Fruit fly (Drosophila melanogaster) whole organism, prepupa: Measurements from ENCODE around the gene Nup93-1.

Experiments
- CG10669 ChIP-seq: fragments of 200-800 bp; sonication (Bioruptor generic); optimal IDR thresholded peaks from 3 replicates; lab custom pipeline; 2018; ENCODE audit warnings: missing biosample characterization, mild to moderate bottlenecking, missing genetic modification characterization, moderate library complexity
- CG11294 ChIP-seq: fragments of 200-800 bp; sonication (Bioruptor generic); IDR thresholded peaks from 2 replicates; pipeline ENCODE4 v1.3.6; 2022; ENCODE audit warnings: missing biosample characterization, missing genetic modification characterization
- CG11762 ChIP-seq: fragments of 200-800 bp; sonication (Bioruptor generic); optimal IDR thresholded peaks from 3 replicates; lab custom pipeline; 2016; ENCODE audit warnings: missing biosample characterization, missing genetic modification characterization; ENCODE audit not compliant: insufficient read depth
- CG1621 ChIP-seq: fragments of 200-800 bp; sonication (Bioruptor generic); optimal IDR thresholded peaks from 3 replicates; lab custom pipeline; 2018; ENCODE audit warnings: missing biosample characterization, mild to moderate bottlenecking, missing genetic modification characterization
- CG16779 ChIP-seq: fragments of 200-800 bp; sonication (Bioruptor generic); optimal IDR thresholded peaks from 3 replicates; lab custom pipeline; 2017; ENCODE audit warnings: missing biosample characterization, mild to moderate bottlenecking, missing genetic modification characterization
- CG32006 ChIP-seq: fragments of 200-800 bp; sonication (Bioruptor generic); optimal IDR thresholded peaks from 3 replicates; lab custom pipeline; 2017; ENCODE audit warnings: missing biosample characterization, mild to moderate bottlenecking, missing genetic modification characterization
- CG3919 ChIP-seq: fragments of 200-800 bp; sonication (Bioruptor generic); optimal IDR thresholded peaks from 3 replicates; lab custom pipeline; 2016; ENCODE audit warnings: missing biosample characterization, missing genetic modification characterization
- CG6163 ChIP-seq: fragments of 200-800 bp; sonication (Bioruptor generic); IDR thresholded peaks from 3 replicates; pipeline ENCODE4 v1.3.6; 2022; ENCODE audit warnings: missing biosample characterization, missing genetic modification characterization
- CG6792 ChIP-seq: fragments of 200-800 bp; sonication (Bioruptor generic); optimal IDR thresholded peaks from 3 replicates; lab custom pipeline; 2016; ENCODE audit warnings: missing biosample characterization, missing genetic modification characterization
- CG6808 ChIP-seq: fragments of 200-800 bp; sonication (Bioruptor generic); optimal IDR thresholded peaks from 3 replicates; lab custom pipeline; 2017; ENCODE audit warnings: missing biosample characterization, missing genetic modification characterization, mild to moderate bottlenecking, moderate library complexity, missing genetic modification reagents
- CG6854 ChIP-seq: fragments of 200-800 bp; sonication (Bioruptor generic); optimal IDR thresholded peaks from 2 replicates; lab custom pipeline; 2017; ENCODE audit warnings: missing biosample characterization, mild to moderate bottlenecking, missing genetic modification characterization
- CG7368 ChIP-seq: fragments of 200-800 bp; sonication (Bioruptor generic); optimal IDR thresholded peaks from 3 replicates; lab custom pipeline; 2016; ENCODE audit warnings: missing biosample characterization, missing genetic modification characterization
- CG8119 ChIP-seq: fragments of 200-800 bp; sonication (Bioruptor generic); IDR thresholded peaks from 3 replicates; pipeline ENCODE4 v1.3.6; 2022; ENCODE audit warnings: missing biosample characterization, missing genetic modification characterization
- CG8319 ChIP-seq: fragments of 200-800 bp; sonication (Bioruptor generic); optimal IDR thresholded peaks from 3 replicates; lab custom pipeline; 2016; ENCODE audit warnings: missing biosample characterization, missing genetic modification characterization
- Eip78C ChIP-seq: fragments of 200-800 bp; sonication (Bioruptor generic); peaks from one replicate; lab custom pipeline; 2016; ENCODE audit warnings: missing biosample characterization, missing genetic modification characterization
- Ets96B ChIP-seq: fragments of 200-800 bp; optimal IDR thresholded peaks from 2 replicates; lab custom pipeline; 2019; ENCODE audit warnings: missing biosample characterization, mild to moderate bottlenecking, missing genetic modification characterization, moderate library complexity
- Gug ChIP-seq: fragments of 200-800 bp; sonication (Bioruptor generic); IDR thresholded peaks from 2 replicates; pipeline ENCODE4 v1.3.6; 2022; ENCODE audit warnings: missing biosample characterization, missing genetic modification characterization
- Hr38 ChIP-seq: sonication (Bioruptor generic); optimal IDR thresholded peaks from 2 replicates; lab custom pipeline; 2016; ENCODE audit warnings: missing biosample characterization, missing genetic modification characterization
- Lpt ChIP-seq: fragments of 200-800 bp; sonication (Bioruptor generic); optimal IDR thresholded peaks from 3 replicates; lab custom pipeline; 2016; ENCODE audit warnings: missing biosample characterization, missing genetic modification characterization
- OdsH ChIP-seq: fragments of 200-800 bp; sonication (Bioruptor generic); optimal IDR thresholded peaks from 3 replicates; lab custom pipeline; 2016; ENCODE audit warnings: missing biosample characterization, missing genetic modification characterization
- Smox ChIP-seq: fragments of 200-800 bp; sonication (Bioruptor generic); optimal IDR thresholded peaks from 3 replicates; lab custom pipeline; 2016; ENCODE audit warnings: missing biosample characterization, missing genetic modification characterization
- Sox14 ChIP-seq: fragments of 200-800 bp; sonication (Bioruptor generic); optimal IDR thresholded peaks from 3 replicates; lab custom pipeline; 2016; ENCODE audit warnings: missing biosample characterization, missing genetic modification characterization
- Sox15 ChIP-seq: fragments of 200-800 bp; sonication (Bioruptor generic); optimal IDR thresholded peaks from 3 replicates; lab custom pipeline; 2016; ENCODE audit warnings: missing biosample characterization, missing genetic modification characterization
- acj6 ChIP-seq: fragments of 200-800 bp; sonication (Bioruptor generic); optimal IDR thresholded peaks from 3 replicates; lab custom pipeline; 2016; ENCODE audit warnings: missing biosample characterization, missing genetic modification characterization
- cyc ChIP-seq: fragments of 200-800 bp; sonication (Bioruptor generic); optimal IDR thresholded peaks from 3 replicates; lab custom pipeline; 2016; ENCODE audit warnings: missing biosample characterization, missing genetic modification characterization
- dac ChIP-seq: fragments of 200-800 bp; sonication (Bioruptor generic); optimal IDR thresholded peaks from 2 replicates; lab custom pipeline; 2017; ENCODE audit warnings: missing biosample characterization, mild to moderate bottlenecking, missing genetic modification characterization
- dsx ChIP-seq: fragments of 200-800 bp; optimal IDR thresholded peaks from 3 replicates; lab custom pipeline; 2019; ENCODE audit warnings: missing biosample characterization, mild to moderate bottlenecking, missing genetic modification characterization, moderate library complexity; ENCODE audit not compliant: poor library complexity, severe bottlenecking
- esn ChIP-seq: fragments of 200-800 bp; sonication (Bioruptor generic); optimal IDR thresholded peaks from 2 replicates; lab custom pipeline; 2016; ENCODE audit warnings: missing biosample characterization, mild to moderate bottlenecking, missing genetic modification characterization, moderate library complexity
- fd85E ChIP-seq: fragments of 200-800 bp; sonication (Bioruptor generic); optimal IDR thresholded peaks from 3 replicates; lab custom pipeline; 2016; ENCODE audit warnings: missing biosample characterization, missing genetic modification characterization
- fkh ChIP-seq: fragments of 200-800 bp; sonication (Bioruptor generic); optimal IDR thresholded peaks from 3 replicates; lab custom pipeline; 2017; ENCODE audit warnings: missing biosample characterization, mild to moderate bottlenecking, missing genetic modification characterization, moderate library complexity
- lz ChIP-seq: fragments of 200-800 bp; sonication (Bioruptor generic); optimal IDR thresholded peaks from 3 replicates; lab custom pipeline; 2016; ENCODE audit warnings: missing biosample characterization, missing genetic modification characterization
- net ChIP-seq: fragments of 200-800 bp; sonication (Bioruptor generic); optimal IDR thresholded peaks from 3 replicates; lab custom pipeline; 2016; ENCODE audit warnings: missing biosample characterization, missing genetic modification characterization
- spab ChIP-seq: fragments of 200-800 bp; sonication (Bioruptor generic); optimal IDR thresholded peaks from 2 replicates; lab custom pipeline; 2017; ENCODE audit warnings: missing biosample characterization, mild to moderate bottlenecking, missing genetic modification characterization, missing genetic modification reagents
- ss ChIP-seq, 2 experiments: fragments of 200-800 bp; sonication (Bioruptor generic); optimal IDR thresholded peaks; 2 replicates in 1 of 2; 3 replicates in 1 of 2; lab custom pipeline; 2017 to 2018; ENCODE audit warnings: mild to moderate bottlenecking in 2 of 2, missing biosample characterization in 2 of 2, missing genetic modification characterization in 2 of 2, moderate library complexity in 1 of 2
- svp ChIP-seq: fragments of 200-800 bp; sonication (Bioruptor generic); peaks from one replicate; lab custom pipeline; 2016; ENCODE audit warnings: missing biosample characterization, missing genetic modification characterization
- vri ChIP-seq: fragments of 200-800 bp; sonication (Bioruptor generic); optimal IDR thresholded peaks from 3 replicates; lab custom pipeline; 2016; ENCODE audit warnings: missing biosample characterization, mild to moderate bottlenecking, missing genetic modification characterization

Nup93-1 gene

DNA sequence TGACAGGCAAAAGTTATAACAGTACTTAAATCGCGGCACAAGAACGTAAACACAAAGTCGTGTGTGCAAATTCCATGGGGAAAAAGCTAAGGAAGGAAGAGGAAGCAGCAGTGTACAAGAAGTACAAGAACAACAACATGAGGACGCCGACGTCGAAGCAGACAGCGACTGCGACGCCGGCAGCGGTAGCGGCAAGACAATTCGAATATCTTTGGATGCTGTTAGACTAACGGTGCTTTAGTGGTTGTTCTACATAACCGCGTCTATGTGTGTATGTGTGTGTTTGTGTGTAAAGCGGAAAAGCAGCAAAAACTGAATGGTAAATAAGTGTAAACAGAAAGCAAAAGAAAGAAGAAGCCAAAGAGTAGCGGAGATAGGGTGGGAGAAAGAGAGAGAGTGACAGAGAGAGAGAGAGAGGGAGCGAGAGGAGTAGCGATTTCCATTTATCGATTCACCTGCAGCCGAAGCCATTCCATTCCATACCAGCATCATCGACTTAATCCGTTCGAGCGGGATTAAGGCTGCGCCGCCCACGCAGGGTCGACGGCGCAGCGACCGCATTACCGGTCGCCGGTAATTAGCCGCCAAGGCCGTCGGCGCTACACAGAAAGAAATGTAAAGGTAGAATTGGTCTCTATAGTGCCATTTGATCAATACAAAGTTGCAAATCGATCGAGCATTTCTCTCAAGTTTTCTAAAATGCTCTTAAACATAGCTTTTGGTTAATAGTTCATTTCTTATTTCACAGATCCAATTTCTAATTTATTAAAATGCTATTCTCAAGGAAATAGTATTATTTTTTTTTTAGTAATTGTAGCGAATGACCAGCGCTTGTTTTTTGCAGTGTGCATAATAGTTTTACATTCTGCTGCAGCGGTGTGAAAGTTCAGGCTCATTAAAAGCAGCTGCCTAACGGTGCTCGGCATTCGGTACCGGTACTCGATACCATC lies 38.4 kb upstream of the Nup93-1 start (continued):
- TF ChIP-seq cyc (GFP tag; lab: Kevin White, UChicago) (peak; percentile 13), Eip78C (GFP tag; lab: Kevin White, UChicago) (peak; percentile 88), OdsH (GFP tag; lab: Kevin White, UChicago) (peak; percentile 66), net (GFP tag; lab: Kevin White, UChicago) (peak; percentile 69), Gug (GFP tag; lab: Robert Waterston, UW) (peak; percentile 55; the same call in 1 of the 2 replicates), esn (GFP tag; lab: Kevin White, UChicago) (peak; percentile 31), fd85E (GFP tag; lab: Kevin White, UChicago) (no peak), CG8319 (GFP tag; lab: Kevin White, UChicago) (no peak), CG11294 (GFP tag; lab: Robert Waterston, UW) (peak; percentile 57), CG3919 (GFP tag; lab: Kevin White, UChicago) (peak; percentile 61), CG7368 (GFP tag; lab: Kevin White, UChicago) (peak; percentile 3)

DNA sequence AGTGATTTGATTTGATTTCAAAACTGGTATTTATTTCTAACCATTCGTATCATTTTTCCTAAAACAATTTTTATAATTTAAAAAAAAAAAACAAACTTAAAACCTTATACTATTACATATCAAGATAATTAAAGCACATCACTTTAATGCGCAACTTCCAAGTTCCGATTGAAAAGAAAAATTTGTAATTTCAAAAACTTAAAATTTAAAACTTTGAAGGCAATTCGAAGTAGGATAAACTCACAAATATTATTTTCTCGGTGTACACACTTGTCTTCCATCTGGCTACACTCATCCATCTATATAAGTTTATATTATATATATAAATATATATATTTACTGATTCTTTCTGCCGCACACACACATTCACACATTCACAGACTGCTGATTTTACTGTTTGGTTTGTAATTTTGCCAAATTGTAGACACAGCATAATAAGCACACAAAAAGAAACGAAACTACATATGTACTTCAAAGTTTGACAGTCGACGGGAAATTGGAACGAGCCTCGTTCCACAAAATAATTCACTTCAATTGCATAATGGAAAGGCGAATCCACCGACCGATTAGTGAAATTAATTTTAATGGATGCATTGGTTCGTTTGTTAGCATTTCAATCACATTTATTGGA lies 36.5 kb upstream of the Nup93-1 start:
- no peak for TF ChIP-seq fd85E (GFP tag; lab: Kevin White, UChicago)
- no peak for TF ChIP-seq dsx (GFP tag; lab: Kevin White, UChicago)
- TF ChIP-seq fkh = no peak
- no peak for TF ChIP-seq Hr38 (GFP tag; lab: Kevin White, UChicago)
- no peak for TF ChIP-seq ss (GFP tag; optimal IDR thresholded peaks at IDR 0.05; lab: Kevin White, UChicago)
- TF ChIP-seq CG6808 (GFP tag; lab: Kevin White, UChicago) = no peak
- no peak for TF ChIP-seq spab (GFP tag; lab: Kevin White, UChicago)
- TF ChIP-seq dac (GFP tag; lab: Kevin White, UChicago) = no peak
- no peak for TF ChIP-seq Sox14 (GFP tag; lab: Kevin White, UChicago)
- TF ChIP-seq CG8319 (GFP tag; lab: Kevin White, UChicago) = no peak
- TF ChIP-seq Eip78C (GFP tag; lab: Kevin White, UChicago) = peak; percentile 70
- TF ChIP-seq CG3919 (GFP tag; lab: Kevin White, UChicago) = no peak
- TF ChIP-seq svp = peak; percentile 51
- no peak for TF ChIP-seq CG6792 (GFP tag; lab: Kevin White, UChicago)
- TF ChIP-seq Sox15 (GFP tag; lab: Kevin White, UChicago) = no peak
- TF ChIP-seq lz (GFP tag; lab: Kevin White, UChicago) = no peak
- no peak for TF ChIP-seq esn (GFP tag; lab: Kevin White, UChicago)

DNA sequence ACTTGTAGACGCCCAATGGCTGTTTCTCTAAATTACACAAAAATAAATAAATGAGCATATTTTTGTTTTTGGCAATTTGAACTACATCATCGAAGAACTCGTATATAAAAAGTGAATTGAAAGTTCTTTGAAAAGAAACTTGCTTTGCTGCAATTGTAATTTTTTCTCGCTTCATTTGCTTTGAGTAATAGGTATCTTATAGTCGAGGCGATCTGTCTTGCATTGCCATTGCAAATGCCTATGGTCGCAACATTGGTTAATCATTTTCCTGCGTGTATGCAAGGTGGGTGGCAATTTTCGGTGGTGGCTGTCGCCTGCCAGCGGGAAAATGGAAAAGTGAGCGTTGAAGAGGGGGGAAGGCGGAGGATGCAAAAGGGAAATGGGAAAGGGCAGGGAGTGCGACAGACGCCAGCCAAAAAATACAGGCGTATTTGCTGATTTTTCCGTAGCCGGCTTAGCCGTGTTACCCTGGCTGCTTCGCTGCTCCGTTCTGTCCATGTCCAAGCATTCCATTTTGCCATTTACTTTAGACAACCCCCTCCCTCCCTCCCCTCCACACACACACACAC lies 35.3 kb upstream of the Nup93-1 start:
- TF ChIP-seq CG6854 (GFP tag; lab: Kevin White, UChicago) (no peak), Sox15 (GFP tag; lab: Kevin White, UChicago) (no peak), CG11294 (GFP tag; lab: Robert Waterston, UW) (no peak), vri (GFP tag; lab: Kevin White, UChicago) (no peak), CG6808 (GFP tag; lab: Kevin White, UChicago) (no peak)

DNA sequence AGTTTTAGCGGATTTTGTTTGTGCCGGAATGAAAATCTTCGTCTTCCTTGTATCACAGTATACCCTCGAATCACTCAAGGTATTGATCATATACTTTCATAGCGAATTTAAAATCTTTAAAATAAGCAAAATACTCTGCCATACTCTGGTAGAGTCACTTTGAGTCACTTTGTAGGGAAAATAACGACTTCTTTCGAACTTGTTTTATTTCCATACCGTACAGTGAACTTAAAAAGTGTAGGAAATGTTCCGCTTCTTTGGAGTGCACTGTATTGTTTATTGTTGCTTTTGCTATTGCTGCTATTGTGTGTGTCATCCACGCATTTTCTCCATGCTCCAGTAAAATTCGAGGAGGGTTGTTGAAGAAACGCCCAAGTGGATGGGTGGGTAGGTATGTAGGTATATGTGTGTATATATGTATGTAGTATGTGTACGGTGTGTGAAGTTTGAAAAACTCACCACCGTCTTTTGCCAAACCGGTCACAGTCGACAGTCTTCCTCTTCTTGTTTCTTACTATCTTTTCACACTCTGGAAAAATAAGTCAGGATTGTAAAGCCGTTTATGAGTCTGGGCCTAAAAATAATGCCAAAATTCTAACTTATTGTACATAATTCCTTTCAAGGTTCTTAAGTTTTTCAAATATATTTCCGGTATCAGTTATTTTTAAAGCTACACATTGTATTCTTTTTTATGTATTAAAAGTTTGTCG lies 33.5 kb upstream of the Nup93-1 start:
- TF ChIP-seq CG11294 (GFP tag; lab: Robert Waterston, UW) (no peak), CG1621 (tag; lab: Kevin White, UChicago) (no peak), ss (GFP tag; optimal IDR thresholded peaks at IDR 0.05; lab: Kevin White, UChicago) (peak in 1 of 2 experiments; percentile 9), Gug (GFP tag; lab: Robert Waterston, UW) (0 out of 2 replicates have a peak, but pooled peaks have one; percentile 7), esn (GFP tag; lab: Kevin White, UChicago) (no peak), CG8319 (GFP tag; lab: Kevin White, UChicago) (no peak), CG6808 (GFP tag; lab: Kevin White, UChicago) (no peak), acj6 (GFP tag; lab: Kevin White, UChicago) (peak; percentile 1), CG3919 (GFP tag; lab: Kevin White, UChicago) (no peak), Smox (GFP tag; lab: Kevin White, UChicago) (no peak), spab (GFP tag; lab: Kevin White, UChicago) (no peak), CG32006 (GFP tag; lab: Kevin White, UChicago) (peak; percentile 22), Ets96B (tag; lab: Kevin White, UChicago) (no peak), net (GFP tag; lab: Kevin White, UChicago) (no peak), CG8119 (no peak), CG11762 (no peak), CG10669 (GFP tag; lab: Kevin White, UChicago) (no peak), CG7368 (GFP tag; lab: Kevin White, UChicago) (peak; percentile 13), CG16779 (no peak), Lpt (no peak), CG6792 (GFP tag; lab: Kevin White, UChicago) (no peak), CG6163 (GFP tag; lab: Robert Waterston, UW) (0 out of 3 replicates have a peak, but pooled peaks have one; percentile 32), Sox15 (GFP tag; lab: Kevin White, UChicago) (no peak), CG6854 (GFP tag; lab: Kevin White, UChicago) (no peak)
